Fruit fly (Drosophila melanogaster) whole organism, wandering third instar larva: ENCODE data around the gene CG7800.

Experiments used
- Abd-B ChIP-seq: fragments of >200 bp; optimal IDR thresholded peaks from 2 replicates; lab custom pipeline; 2017; ENCODE audit warnings: missing biosample characterization, missing genetic modification characterization
- CG32264 ChIP-seq: fragments of 200-800 bp; sonication (Bioruptor generic); optimal IDR thresholded peaks from 2 replicates; lab custom pipeline; 2016; ENCODE audit warnings: missing biosample characterization, missing genetic modification characterization
- CG9705 ChIP-seq: fragments of 200-800 bp; sonication (Bioruptor generic); optimal IDR thresholded peaks from 2 replicates; lab custom pipeline; 2018; ENCODE audit warnings: missing biosample characterization, mild to moderate bottlenecking, missing genetic modification characterization
- CrebA ChIP-seq: fragments of 200-800 bp; sonication (Bioruptor generic); optimal IDR thresholded peaks from 2 replicates; lab custom pipeline; 2016; ENCODE audit warnings: missing biosample characterization, mild to moderate bottlenecking, missing genetic modification characterization, borderline replicate concordance
- Dfd ChIP-seq: fragments of >200 bp; optimal IDR thresholded peaks from 2 replicates; lab custom pipeline; 2017; ENCODE audit warnings: missing biosample characterization, missing genetic modification characterization
- Dif ChIP-seq: fragments of 200-275, 200-300 bp; sonication (Bioruptor generic); optimal IDR thresholded peaks from 2 replicates; lab custom pipeline; 2018; ENCODE audit warnings: missing biosample characterization, missing genetic modification characterization; ENCODE audit not compliant: partially characterized antibody
- GATAd ChIP-seq: sonication (Bioruptor generic); optimal IDR thresholded peaks from 2 replicates; lab custom pipeline; 2016; ENCODE audit warnings: missing biosample characterization, missing genetic modification characterization
- HLH106 ChIP-seq: fragments of 200-800 bp; optimal IDR thresholded peaks from 3 replicates; lab custom pipeline; 2019; ENCODE audit warnings: missing biosample characterization, mild to moderate bottlenecking, missing genetic modification characterization, moderate library complexity
- Hnf4 ChIP-seq: fragments of 200-800 bp; sonication (Bioruptor generic); optimal IDR thresholded peaks from 2 replicates; lab custom pipeline; 2016; ENCODE audit warnings: missing biosample characterization, mild to moderate bottlenecking, missing genetic modification characterization
- Hr78 ChIP-seq: fragments of >200 bp; optimal IDR thresholded peaks from 2 replicates; lab custom pipeline; 2017; ENCODE audit warnings: missing biosample characterization, missing genetic modification characterization
- Hr83 ChIP-seq: fragments of 200-300 bp; sonication (Bioruptor generic); optimal IDR thresholded peaks from 2 replicates; lab custom pipeline; 2016; ENCODE audit warnings: missing biosample characterization, mild to moderate bottlenecking, missing genetic modification characterization, moderate library complexity; ENCODE audit not compliant: poor library complexity, severe bottlenecking
- Jra ChIP-seq: sonication (Bioruptor generic); optimal IDR thresholded peaks from 2 replicates; lab custom pipeline; 2016; ENCODE audit warnings: missing biosample characterization, missing genetic modification characterization
- Mio ChIP-seq: sonication (Bioruptor generic); optimal IDR thresholded peaks from 2 replicates; lab custom pipeline; 2016; ENCODE audit warnings: missing biosample characterization, missing genetic modification characterization
- Myc ChIP-seq: fragments of >200 bp; optimal IDR thresholded peaks from 2 replicates; lab custom pipeline; 2017
- N ChIP-seq: fragments of >200 bp; optimal IDR thresholded peaks from 2 replicates; lab custom pipeline; 2018; ENCODE audit warnings: missing biosample characterization, missing external identifiers, missing genetic modification characterization
- OdsH ChIP-seq: fragments of 200-800 bp; sonication (Bioruptor generic); optimal IDR thresholded peaks from 2 replicates; lab custom pipeline; 2016; ENCODE audit warnings: missing biosample characterization, mild to moderate bottlenecking, missing genetic modification characterization
- Rel ChIP-seq, 2 experiments: fragments of 200-800 bp; sonication (Bioruptor generic) in 1 of 2; optimal IDR thresholded peaks; 2 replicates in 1 of 2; 3 replicates in 1 of 2; lab custom pipeline; 2016 to 2019; ENCODE audit warnings: mild to moderate bottlenecking in 2 of 2, missing biosample characterization in 2 of 2, missing genetic modification characterization in 2 of 2, moderate library complexity in 1 of 2
- Sp1 ChIP-seq: fragments of 200-800 bp; sonication (Bioruptor generic); optimal IDR thresholded peaks from 3 replicates; lab custom pipeline; 2019; ENCODE audit warnings: missing biosample characterization, mild to moderate bottlenecking, missing genetic modification characterization, moderate library complexity
- Vsx2 ChIP-seq: fragments of 200-300, 225-300 bp; sonication (Bioruptor generic); optimal IDR thresholded peaks from 2 replicates; lab custom pipeline; 2018; ENCODE audit warnings: missing biosample characterization, missing genetic modification characterization; ENCODE audit not compliant: partially characterized antibody
- br ChIP-seq: fragments of 200-800 bp; sonication (Bioruptor generic); optimal IDR thresholded peaks from 2 replicates; lab custom pipeline; 2016; ENCODE audit warnings: missing biosample characterization, missing genetic modification characterization
- brk ChIP-seq: fragments of 200-800 bp; sonication (Bioruptor generic); optimal IDR thresholded peaks from 2 replicates; lab custom pipeline; 2016; ENCODE audit warnings: missing biosample characterization, mild to moderate bottlenecking, missing genetic modification characterization
- dl ChIP-seq, 2 experiments: fragments of 175-275, 200-275 bp in 1 of 2; fragments of 200-275 bp in 1 of 2; sonication (Bioruptor generic); optimal IDR thresholded peaks; lab custom pipeline; 2018; ENCODE audit warnings: mild to moderate bottlenecking in 2 of 2, missing biosample characterization in 2 of 2, missing genetic modification characterization in 2 of 2, moderate library complexity in 2 of 2; ENCODE audit not compliant: partially characterized antibody in 2 of 2, insufficient read depth in 1 of 2
- dmrt93B ChIP-seq: fragments of 200-800 bp; sonication (Bioruptor generic); optimal IDR thresholded peaks from 2 replicates; lab custom pipeline; 2018; ENCODE audit warnings: missing biosample characterization, mild to moderate bottlenecking, missing genetic modification characterization
- dsf ChIP-seq: sonication (Bioruptor generic); optimal IDR thresholded peaks from 2 replicates; lab custom pipeline; 2016; ENCODE audit warnings: missing biosample characterization, missing genetic modification characterization, borderline replicate concordance
- ey ChIP-seq: fragments of 200-800 bp; sonication (Bioruptor generic); optimal IDR thresholded peaks from 2 replicates; lab custom pipeline; 2016; ENCODE audit warnings: missing biosample characterization, missing genetic modification characterization
- foxo ChIP-seq, 2 experiments: fragments of 200-800 bp; sonication (Bioruptor generic); optimal IDR thresholded peaks; 2 replicates in 1 of 2; 3 replicates in 1 of 2; lab custom pipeline; 2016 to 2017; ENCODE audit warnings: missing biosample characterization in 2 of 2, missing genetic modification characterization in 2 of 2
- fru ChIP-seq: fragments of 200-800 bp; sonication (Bioruptor generic); optimal IDR thresholded peaks from 3 replicates; lab custom pipeline; 2016; ENCODE audit warnings: missing biosample characterization, mild to moderate bottlenecking, missing genetic modification characterization
- h ChIP-seq: fragments of 200-800 bp; sonication (Bioruptor generic); optimal IDR thresholded peaks from 3 replicates; lab custom pipeline; 2016; ENCODE audit warnings: missing biosample characterization, mild to moderate bottlenecking, missing genetic modification characterization
- jim ChIP-seq: fragments of 175-275, 200-325 bp; sonication (Bioruptor generic); optimal IDR thresholded peaks from 2 replicates; lab custom pipeline; 2016; ENCODE audit warnings: missing biosample characterization, mild to moderate bottlenecking, missing genetic modification characterization
- lola ChIP-seq: fragments of >200 bp; optimal IDR thresholded peaks from 2 replicates; lab custom pipeline; 2017; ENCODE audit warnings: missing biosample characterization, missing genetic modification characterization
- pan ChIP-seq: fragments of >200 bp; optimal IDR thresholded peaks from 2 replicates; lab custom pipeline; 2017
- psq ChIP-seq: fragments of 200-800 bp; sonication (Bioruptor generic); optimal IDR thresholded peaks from 3 replicates; lab custom pipeline; 2017; ENCODE audit warnings: missing biosample characterization, mild to moderate bottlenecking, missing genetic modification characterization, moderate library complexity
- rgr ChIP-seq: fragments of 200-800 bp; sonication (Bioruptor generic); optimal IDR thresholded peaks from 3 replicates; lab custom pipeline; 2016; ENCODE audit warnings: missing biosample characterization, mild to moderate bottlenecking, missing genetic modification characterization
- sage ChIP-seq: fragments of 200-800 bp; sonication (Bioruptor generic); optimal IDR thresholded peaks from 2 replicates; lab custom pipeline; 2016; ENCODE audit warnings: missing biosample characterization, mild to moderate bottlenecking, missing genetic modification characterization
- sv ChIP-seq: fragments of 200-800 bp; sonication (Bioruptor generic); optimal IDR thresholded peaks from 3 replicates; lab custom pipeline; 2016; ENCODE audit warnings: missing biosample characterization, missing genetic modification characterization
- tai ChIP-seq: sonication (Bioruptor generic); optimal IDR thresholded peaks from 2 replicates; lab custom pipeline; 2016; ENCODE audit warnings: missing biosample characterization, missing genetic modification characterization
- usp ChIP-seq: fragments of >200 bp; optimal IDR thresholded peaks from 2 replicates; lab custom pipeline; 2017; ENCODE audit warnings: missing biosample characterization, missing genetic modification characterization
- woc ChIP-seq: sonication (Bioruptor generic); optimal IDR thresholded peaks from 2 replicates; lab custom pipeline; 2016; ENCODE audit warnings: missing biosample characterization, mild to moderate bottlenecking, missing genetic modification characterization

CG7800 gene

DNA sequence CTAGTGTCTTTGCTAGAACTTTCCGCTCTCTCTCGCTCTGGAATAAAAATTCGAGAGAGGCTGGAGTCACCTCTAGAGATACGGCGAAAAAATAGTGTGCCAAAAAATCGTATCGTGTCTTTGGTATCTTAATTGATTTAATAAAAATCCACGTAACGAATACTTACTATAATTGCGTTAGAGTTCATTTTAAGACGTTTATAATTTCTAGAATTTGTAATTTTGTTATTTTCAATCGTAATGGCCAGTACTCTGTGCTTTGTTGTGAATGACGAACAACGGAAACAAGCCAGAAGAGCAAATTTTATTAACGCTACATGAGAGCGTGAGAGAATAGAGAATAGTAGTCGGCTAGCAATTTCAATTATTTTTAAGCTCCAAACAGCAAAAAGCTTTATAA lies 43.9 kb downstream of the CG7800 start:
- TF ChIP-seq Mio (GFP tag; lab: Kevin White, UChicago), result no peak
- TF ChIP-seq Vsx2 (GFP tag; lab: Kevin White, UChicago), result peak; percentile 17

DNA sequence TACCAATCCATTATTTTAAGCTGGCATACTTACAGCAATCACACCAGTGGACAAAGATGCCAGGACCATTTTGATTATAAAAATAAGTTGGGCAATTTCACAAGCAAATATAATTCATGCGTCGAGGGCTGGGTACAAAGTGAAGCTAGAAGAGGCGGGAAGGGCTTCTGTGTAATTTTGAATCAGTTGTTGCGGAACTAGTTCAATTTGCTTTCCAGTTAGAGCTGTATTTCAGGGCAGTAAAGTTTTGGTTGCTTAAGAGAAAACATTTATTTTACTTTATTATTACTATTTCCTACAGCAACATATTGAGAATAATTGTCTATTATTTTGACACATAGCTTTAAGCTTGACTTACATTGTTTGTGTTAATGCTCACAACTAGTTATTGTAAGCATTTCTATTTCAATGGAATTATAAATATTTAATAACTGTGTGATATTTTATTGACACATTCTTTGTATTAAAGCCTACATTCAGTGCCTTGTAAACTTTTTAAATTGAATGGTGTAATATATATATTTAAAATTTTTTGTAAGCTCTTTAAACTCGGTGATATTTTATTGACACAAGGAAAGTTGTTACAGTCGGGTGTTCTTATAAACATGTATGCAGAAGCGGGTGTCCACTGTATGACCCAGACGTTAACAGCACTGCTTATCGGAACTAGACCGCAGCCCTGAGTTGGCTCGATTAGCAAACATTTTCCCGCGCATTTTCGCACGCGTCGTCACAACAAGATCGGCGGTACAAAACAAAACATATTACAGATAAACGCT lies 46.7 kb downstream of the CG7800 start, which contains the start of the genes RPA1 and Mcm2:
Gene RPA1, minus strand, starts transcription at position 150 of the 779 bp plus-strand sequence.
Gene Mcm2, plus strand, starts transcription at position 669 of the 779 bp plus-strand sequence.
- TF ChIP-seq Abd-B, result no peak
- no peak for TF ChIP-seq sage (GFP tag; lab: Kevin White, UChicago)
- peak; percentile 77 for TF ChIP-seq psq (GFP tag; lab: Kevin White, UChicago)
- TF ChIP-seq brk, result no peak
- TF ChIP-seq Hr78 (GFP tag; lab: Kevin White, UChicago), result no peak
- no peak for TF ChIP-seq Hnf4
- peak; percentile 74 for TF ChIP-seq rgr (GFP tag; lab: Kevin White, UChicago)
- no peak for TF ChIP-seq Dif (GFP tag; lab: Kevin White, UChicago)
- no peak for TF ChIP-seq CG32264 (GFP tag; lab: Kevin White, UChicago)
- TF ChIP-seq lola (GFP tag; lab: Kevin White, UChicago), result no peak
- peak; percentile 1 for TF ChIP-seq Mio (GFP tag; lab: Kevin White, UChicago)
- TF ChIP-seq Dfd, result no peak
- TF ChIP-seq Jra (GFP tag; lab: Kevin White, UChicago), result no peak
- no peak for TF ChIP-seq tai
- TF ChIP-seq usp (GFP tag; lab: Kevin White, UChicago), result no peak
- TF ChIP-seq Sp1, result peak; percentile 84
- no peak for TF ChIP-seq pan (lab: Kevin White, UChicago)
- no peak for TF ChIP-seq dl (GFP tag; optimal IDR thresholded peaks at IDR 0.05; lab: Kevin White, UChicago; ENCODE audit: insufficient read depth in 1 of 2, partially characterized antibody in 2 of 2)
- TF ChIP-seq Hr83, result peak; percentile 73
- TF ChIP-seq dsf (GFP tag; lab: Kevin White, UChicago), result peak; percentile 39
- TF ChIP-seq Myc (lab: Kevin White, UChicago), result no peak
- peak; percentile 8 for TF ChIP-seq GATAd (GFP tag; lab: Kevin White, UChicago)
- peak; percentile 73 for TF ChIP-seq OdsH
- TF ChIP-seq ey, result peak; percentile 69
- peak; percentile 87 for TF ChIP-seq HLH106
- TF ChIP-seq h, result peak; percentile 75
- peak; percentile 74 for TF ChIP-seq fru (GFP tag; lab: Kevin White, UChicago)
- TF ChIP-seq jim (GFP tag; lab: Kevin White, UChicago), result peak; percentile 76
- no peak for TF ChIP-seq Rel (GFP tag; optimal IDR thresholded peaks at IDR 0.05; lab: Kevin White, UChicago)
- TF ChIP-seq Rel (tag; optimal IDR thresholded peaks at IDR 0.05; lab: Kevin White, UChicago), result peak; percentile 19
- peak; percentile 81 for TF ChIP-seq woc (GFP tag; lab: Kevin White, UChicago)
- peak; percentile 83 for TF ChIP-seq dmrt93B
- TF ChIP-seq foxo (GFP tag; optimal IDR thresholded peaks at IDR 0.05; lab: Kevin White, UChicago), result peak in 1 of 2 experiments; percentile 89
- TF ChIP-seq CG9705 (GFP tag; lab: Kevin White, UChicago), result peak; percentile 64
- TF ChIP-seq Vsx2 (GFP tag; lab: Kevin White, UChicago), result no peak
- no peak for TF ChIP-seq N (GFP tag; lab: Kevin White, UChicago)
- peak; percentile 49 for TF ChIP-seq br (GFP tag; lab: Kevin White, UChicago)
- TF ChIP-seq sv (GFP tag; lab: Kevin White, UChicago), result peak; percentile 55
- no peak for TF ChIP-seq CrebA (GFP tag; lab: Kevin White, UChicago)
- TF ChIP-seq, all 38 proteins: peak for 20
